Worm (Caenorhabditis elegans): ENCODE data around the gene E04D5.5.

E04D5.5 gene

ce11 chrII:10447348-10448316 is 36.5 kb downstream of the E04D5.5 start, which contains the start of gene ZK673.2 (continued):
- TF ChIP-seq vab-7 (GFP tag; IDR thresholded peaks at IDR 0.05) (no peak), daf-19 (GFP tag; conservative IDR thresholded peaks at IDR 0.05) (no peak), unc-62 (GFP tag; optimal IDR thresholded peaks at IDR 0.05 in 1 of 2) (peak in 1 of 2 experiments; percentile 99), unc-62 (tag; optimal IDR thresholded peaks at IDR 0.05) (no peak), mdt-29 (GFP tag; IDR thresholded peaks at IDR 0.05) (peak; percentile 26; the same call in 1 of the 2 replicates), lin-29 (GFP tag; IDR thresholded peaks at IDR 0.05) (no peak)

ce11 chrII:10449707-10450106 is 38.6 kb downstream of the E04D5.5 start, which contains the start of gene lin-56:
Gene lin-56, plus strand, starts transcription at chrII:10450007.
- TF ChIP-seq madf-5 (GFP tag; IDR thresholded peaks at IDR 0.05), result no peak
- TF ChIP-seq aha-1 (tag), result peak; percentile 54
- no peak for TF ChIP-seq lim-7 (GFP tag; IDR thresholded peaks at IDR 0.05)

ce11 chrII:10450335-10450734 is 39.2 kb downstream of the E04D5.5 start:
- TF ChIP-seq nhr-11 (tag; optimal IDR thresholded peaks at IDR 0.05) (peak; percentile 44), daf-16 (GFP tag; optimal IDR thresholded peaks at IDR 0.05) (no peak), daf-16 (tag; optimal IDR thresholded peaks at IDR 0.05) (peak; percentile 8), dve-1 (tag; optimal IDR thresholded peaks at IDR 0.05; ENCODE audit: insufficient read depth) (peak; percentile 27), nhr-102 (tag; optimal IDR thresholded peaks at IDR 0.05) (peak; percentile 0), ama-1 (optimal IDR thresholded peaks at IDR 0.05) (peak; percentile 56), lin-1 (GFP tag; IDR thresholded peaks at IDR 0.05) (no peak), saeg-2 (GFP tag; IDR thresholded peaks at IDR 0.05) (no peak), nhr-25 (tag; optimal IDR thresholded peaks at IDR 0.05; ENCODE audit: borderline replicate concordance, insufficient read depth) (peak; percentile 12), unc-39 (tag; optimal IDR thresholded peaks at IDR 0.05) (no peak), aha-1 (tag) (peak; percentile 64), lin-13 (GFP tag; optimal IDR thresholded peaks at IDR 0.05) (no peak), sdz-12 (GFP tag; optimal IDR thresholded peaks at IDR 0.05) (peak; percentile 72), lin-38 (GFP tag; IDR thresholded peaks at IDR 0.05) (peak; percentile 72), mes-2 (tag; optimal IDR thresholded peaks at IDR 0.05; ENCODE audit: poor library complexity, severe bottlenecking) (peak; percentile 14), hlh-30 (tag; optimal IDR thresholded peaks at IDR 0.05; ENCODE audit: insufficient read depth) (peak; percentile 31), Y48G9A.11 (GFP tag; IDR thresholded peaks at IDR 0.05) (0 out of 2 replicates have a peak, but pooled peaks have one; percentile 25), mdl-1 (tag; optimal IDR thresholded peaks at IDR 0.05) (no peak), zfp-3 (GFP tag; conservative IDR thresholded peaks at IDR 0.05) (peak; percentile 47; the same call in 1 of the 2 replicates), mxl-2 (GFP tag; conservative IDR thresholded peaks at IDR 0.05) (no peak), F10B5.3 (tag; optimal IDR thresholded peaks at IDR 0.05) (no peak), Y105C5A.15 (GFP tag; IDR thresholded peaks at IDR 0.05) (no peak), mep-1 (tag; optimal IDR thresholded peaks at IDR 0.05) (peak; percentile 68), pha-4 (GFP tag; IDR thresholded peaks at IDR 0.05) (no peak), pha-4 (tag; optimal IDR thresholded peaks at IDR 0.05) (no peak), lsy-2 (tag; optimal IDR thresholded peaks at IDR 0.05) (peak in 1 of 2 experiments; percentile 31), duxl-1 (tag; optimal IDR thresholded peaks at IDR 0.05; ENCODE audit: poor library complexity) (no peak), ztf-7 (tag; optimal IDR thresholded peaks at IDR 0.05) (no peak)
